Worm (Caenorhabditis elegans) whole organism, L2 larva: ENCODE data around the gene sut-2.
"Not testable (repeated sequence)": the region's sequence is repeated elsewhere in the genome, so short reads cannot be mapped to it uniquely, and the experiment has no call there.

Experiments used
- aly-2 ChIP-seq: fragments of 150-350 bp; optimal IDR thresholded peaks from 2 replicates; lab custom pipeline; 2014; ENCODE audit warnings: missing biosample characterization, missing genetic modification characterization
- ama-1 ChIP-seq: fragments of 150-350 bp; optimal IDR thresholded peaks from 2 replicates; lab custom pipeline; 2018; ENCODE audit warnings: inconsistent platforms
- blmp-1 ChIP-seq: sonication (generic microtip); optimal IDR thresholded peaks from 2 replicates; lab custom pipeline; 2017; ENCODE audit warnings: missing genetic modification characterization, mild to moderate bottlenecking, missing compliant biosample characterization, antibody characterized with exemption, moderate library complexity; ENCODE audit not compliant: insufficient read depth
- egl-27 ChIP-seq: sonication (generic microtip); optimal IDR thresholded peaks from 3 replicates; lab custom pipeline; 2017; ENCODE audit warnings: missing biosample characterization, missing genetic modification reagents, missing genetic modification characterization
- nhr-11 ChIP-seq: fragments of 150-350 bp; optimal IDR thresholded peaks from 2 replicates; lab custom pipeline; 2014; ENCODE audit warnings: missing biosample characterization, missing genetic modification characterization
- nhr-21 ChIP-seq: fragments of 150-350 bp; optimal IDR thresholded peaks from 2 replicates; lab custom pipeline; 2014; ENCODE audit warnings: missing biosample characterization, missing genetic modification characterization
- sma-9 ChIP-seq, 2 experiments: fragments of 150-350 bp in 1 of 2; sonication (generic microtip) in 1 of 2; optimal IDR thresholded peaks; 2 replicates each; lab custom pipeline; 2014 to 2016; ENCODE audit warnings: missing genetic modification characterization in 2 of 2, mild to moderate bottlenecking in 1 of 2, missing biosample characterization in 1 of 2, missing compliant biosample characterization in 1 of 2, missing genetic modification reagents in 1 of 2, moderate library complexity in 1 of 2
- ztf-4 ChIP-seq: fragments of 150-350 bp; optimal IDR thresholded peaks from 2 replicates; lab custom pipeline; 2014; ENCODE audit warnings: missing biosample characterization, missing genetic modification characterization

DNA sequence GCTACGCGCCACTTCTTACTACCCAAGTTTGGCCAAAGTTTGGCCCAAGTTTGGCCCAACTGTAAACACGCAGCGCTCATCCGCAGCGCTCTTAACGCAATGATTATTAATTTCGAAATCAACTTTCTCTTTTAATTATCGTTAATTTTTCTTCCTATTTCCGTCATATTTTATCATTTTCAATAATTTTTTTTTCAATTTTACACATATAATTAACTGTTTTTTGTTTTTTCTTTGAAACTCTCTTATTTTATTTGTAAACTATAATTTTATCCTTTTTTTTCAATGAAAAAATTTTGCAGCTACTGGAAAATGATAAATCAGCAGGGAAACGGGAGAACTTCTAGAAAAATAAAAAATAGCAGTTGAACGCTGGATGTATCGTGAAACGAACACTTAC lies 9.4 kb downstream of the sut-2 start, which contains the start of gene Y61A9LA.4:
- not testable (repeated sequence) for TF ChIP-seq aly-2 (tag; lab: Kevin White, UChicago); ama-1 (lab: Kevin White, UChicago); nhr-11 (tag; lab: Kevin White, UChicago); blmp-1; egl-27 (tag; lab: Kevin White, UChicago); sma-9 (GFP tag; optimal IDR thresholded peaks at IDR 0.05; lab: Kevin White, UChicago); sma-9 (tag; optimal IDR thresholded peaks at IDR 0.05; lab: Kevin White, UChicago); nhr-21 (tag; lab: Kevin White, UChicago); ztf-4 (tag; lab: Kevin White, UChicago)
